Worm (Caenorhabditis elegans) whole organism, L4 larva: ENCODE data around the gene eat-3.

Source experiments
- Y48G9A.11 ChIP-seq: fragments of 200-800 bp; sonication (Bioruptor generic); IDR thresholded peaks from 2 replicates; pipeline ENCODE4 v1.3.6; 2022; ENCODE audit warnings: missing genetic modification reagents, missing genetic modification characterization, missing compliant biosample characterization
- mdl-1 ChIP-seq, 2 experiments: fragments of 150-350 bp in 1 of 2; sonication (generic microtip) in 1 of 2; optimal IDR thresholded peaks; 2 replicates each; lab custom pipeline; 2014 to 2017; ENCODE audit warnings: missing biosample characterization in 2 of 2, missing genetic modification characterization in 2 of 2
- unc-62 ChIP-seq, 3 experiments: fragments of 150-350 bp in 1 of 3; sonication (generic microtip); optimal IDR thresholded peaks in 2 of 3; peaks in 1 of 3; 1 replicate in 1 of 3; 2 replicates in 2 of 3; lab custom pipeline; 2014 to 2017; ENCODE audit warnings: missing biosample characterization in 3 of 3, missing genetic modification characterization in 3 of 3, missing genetic modification reagents in 3 of 3, missing genotype in 1 of 3
- vab-7 ChIP-seq: fragments of 200-800 bp; sonication (Bioruptor generic); IDR thresholded peaks from 2 replicates; pipeline ENCODE4 v1.3.6; 2022; ENCODE audit warnings: missing genetic modification reagents, missing genetic modification characterization, missing compliant biosample characterization

DNA sequence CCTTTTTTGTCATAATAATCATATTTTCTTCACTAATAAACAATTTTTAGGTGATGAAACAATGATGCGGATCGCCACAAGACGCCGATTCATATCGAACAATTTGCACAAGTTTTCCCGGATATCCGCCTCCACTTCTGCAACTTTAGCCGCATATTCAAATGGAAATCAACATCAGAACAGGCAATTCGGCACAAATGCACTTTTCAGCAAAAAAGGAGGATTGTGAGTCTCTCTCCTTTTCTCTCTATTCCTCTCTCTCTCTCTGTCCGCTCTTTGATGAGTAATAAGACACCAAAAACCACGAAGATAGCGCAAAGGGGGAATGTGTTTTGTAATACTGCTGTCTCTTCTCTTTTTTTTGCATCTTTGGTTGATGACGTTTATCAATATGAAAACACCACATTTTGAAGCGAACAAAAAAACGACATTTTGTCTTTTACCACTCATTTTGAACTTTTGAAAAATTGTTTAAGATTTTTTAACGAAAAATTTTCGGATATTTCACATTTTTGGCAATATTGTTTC is at the start of gene eat-3:
- TF ChIP-seq vab-7 (GFP tag; lab: Robert Waterston, UW) (no peak), mdl-1 (tag; optimal IDR thresholded peaks at IDR 0.05; lab: Kevin White, UChicago) (peak in 1 of 2 experiments; percentile 40), unc-62 (GFP tag; optimal IDR thresholded peaks at IDR 0.05 in 1 of 2; lab: Kevin White, UChicago) (peak in 1 of 2 experiments; percentile 93), unc-62 (tag; optimal IDR thresholded peaks at IDR 0.05; lab: Kevin White, UChicago) (no peak), Y48G9A.11 (GFP tag; lab: Robert Waterston, UW) (no peak)
